Fruit fly (Drosophila melanogaster) whole organism: ENCODE data around the gene CG43231.

ENCODE experiments used
- CG8478 ChIP-seq: fragments of >200 bp; optimal IDR thresholded peaks from 2 replicates; lab custom pipeline; 2018; ENCODE audit warnings: inconsistent platforms
- Dll ChIP-seq: fragments of >200 bp; optimal IDR thresholded peaks from 2 replicates; lab custom pipeline; 2017
- EcR ChIP-seq, 2 experiments: fragments of >200 bp; optimal IDR thresholded peaks; 2 replicates each; lab custom pipeline; 2017; ENCODE audit warnings: missing biosample characterization in 2 of 2, missing genetic modification characterization in 2 of 2, missing genetic modification reagents in 2 of 2
- pan ChIP-seq: fragments of >200 bp; optimal IDR thresholded peaks from 2 replicates; lab custom pipeline; 2017
- psq ChIP-seq: fragments of >200 bp; optimal IDR thresholded peaks from 2 replicates; lab custom pipeline; 2017
- usp ChIP-seq: fragments of >200 bp; optimal IDR thresholded peaks from 2 replicates; lab custom pipeline; 2017; ENCODE audit warnings: missing biosample characterization, missing genetic modification characterization, mixed read lengths

The CG43231 gene

dm6 chr2L:17704381-17704780 is at the start of gene CG43231:
Gene CG43231 (plus strand): TSS chr2L:17704681.
- TF ChIP-seq CG8478 (lab: Kevin White, UChicago) (no peak), EcR (GFP tag; optimal IDR thresholded peaks at IDR 0.05; lab: Kevin White, UChicago) (no peak), usp (GFP tag; lab: Kevin White, UChicago) (no peak), pan (lab: Kevin White, UChicago) (no peak), psq (no peak), Dll (lab: Kevin White, UChicago) (no peak)

DNA sequence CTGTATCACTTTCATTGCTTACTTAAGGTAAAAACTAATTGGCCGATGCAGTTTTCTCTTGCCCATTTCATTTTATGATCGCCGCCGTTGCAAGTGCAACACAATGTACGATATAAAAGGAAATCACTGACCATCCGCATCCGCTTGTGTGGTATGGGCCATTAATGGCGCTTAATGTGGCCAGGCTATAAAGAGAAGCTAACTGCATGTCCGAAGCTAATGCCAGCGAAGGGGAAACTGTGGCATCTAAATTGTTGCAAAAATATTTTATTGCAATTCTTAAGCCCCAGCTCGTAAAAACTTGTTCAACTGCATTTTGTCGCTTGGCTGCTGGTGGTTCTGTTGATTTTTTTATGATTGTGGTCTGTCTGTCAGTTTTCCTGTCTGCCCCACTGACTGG is 33.3 kb upstream of the CG43231 start:
- no peak for TF ChIP-seq CG8478 (lab: Kevin White, UChicago)
- TF ChIP-seq usp (GFP tag; lab: Kevin White, UChicago) = no peak
- no peak for TF ChIP-seq EcR (GFP tag; optimal IDR thresholded peaks at IDR 0.05; lab: Kevin White, UChicago)
- no peak for TF ChIP-seq pan (lab: Kevin White, UChicago)
- no peak for TF ChIP-seq Dll (lab: Kevin White, UChicago)
- TF ChIP-seq psq = no peak

- TF ChIP-seq Dll (lab: Kevin White, UChicago) = no peak
- no peak for TF ChIP-seq EcR (GFP tag; optimal IDR thresholded peaks at IDR 0.05; lab: Kevin White, UChicago)
- no peak for TF ChIP-seq pan (lab: Kevin White, UChicago)
- no peak for TF ChIP-seq usp (GFP tag; lab: Kevin White, UChicago)
- TF ChIP-seq CG8478 (lab: Kevin White, UChicago) = no peak
These were observed 11.2 kb downstream of the CG43231 start for dm6 chr2L:17715564-17716240.

DNA sequence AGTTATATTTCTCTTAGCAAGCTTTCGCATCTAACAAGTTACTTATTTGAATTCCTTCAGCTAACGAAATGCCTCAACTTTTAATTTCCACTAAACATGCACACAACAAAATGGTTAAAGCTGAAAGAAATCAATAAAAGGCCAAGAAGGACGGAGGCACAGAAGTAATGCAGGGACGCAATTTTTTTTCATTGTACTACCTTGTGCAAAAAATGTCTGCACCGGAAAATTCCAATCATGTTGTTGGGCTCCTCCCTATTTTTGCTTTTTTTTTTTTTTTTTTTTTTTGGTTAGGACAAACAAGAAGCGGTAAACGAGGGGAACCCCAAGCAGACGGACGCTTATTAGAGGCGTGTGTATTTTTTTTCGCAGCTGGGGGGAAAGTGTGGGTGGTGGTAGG is 17.0 kb downstream of the CG43231 start:
- TF ChIP-seq EcR (GFP tag; optimal IDR thresholded peaks at IDR 0.05; lab: Kevin White, UChicago) = no peak
- no peak for TF ChIP-seq psq
- TF ChIP-seq usp (GFP tag; lab: Kevin White, UChicago) = no peak
- no peak for TF ChIP-seq Dll (lab: Kevin White, UChicago)
- TF ChIP-seq CG8478 (lab: Kevin White, UChicago) = no peak
- TF ChIP-seq pan (lab: Kevin White, UChicago) = no peak

DNA sequence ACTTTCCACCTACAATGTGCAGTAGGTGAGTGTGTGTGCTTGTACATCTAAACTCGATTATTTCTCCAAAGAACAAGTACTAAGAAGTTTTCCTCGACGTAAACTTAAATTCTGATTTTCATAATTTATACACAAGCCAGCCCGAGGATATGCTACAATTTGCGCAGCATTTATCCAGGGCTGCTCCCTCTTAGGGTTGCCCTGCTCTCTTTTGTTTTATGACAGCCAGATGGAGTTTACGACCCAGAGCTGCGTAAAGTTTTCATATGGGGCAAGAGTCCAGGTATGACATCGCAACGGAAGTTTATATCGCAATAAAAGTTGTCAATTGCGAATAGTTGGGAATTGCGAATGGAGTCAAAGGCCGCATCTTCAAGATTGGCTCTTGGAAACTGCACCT is 30.1 kb downstream of the CG43231 start:
- TF ChIP-seq EcR (GFP tag; optimal IDR thresholded peaks at IDR 0.05; lab: Kevin White, UChicago) = no peak
- no peak for TF ChIP-seq Dll (lab: Kevin White, UChicago)
- no peak for TF ChIP-seq usp (GFP tag; lab: Kevin White, UChicago)
- TF ChIP-seq CG8478 (lab: Kevin White, UChicago) = no peak
- TF ChIP-seq psq = no peak
- TF ChIP-seq pan (lab: Kevin White, UChicago) = no peak

DNA sequence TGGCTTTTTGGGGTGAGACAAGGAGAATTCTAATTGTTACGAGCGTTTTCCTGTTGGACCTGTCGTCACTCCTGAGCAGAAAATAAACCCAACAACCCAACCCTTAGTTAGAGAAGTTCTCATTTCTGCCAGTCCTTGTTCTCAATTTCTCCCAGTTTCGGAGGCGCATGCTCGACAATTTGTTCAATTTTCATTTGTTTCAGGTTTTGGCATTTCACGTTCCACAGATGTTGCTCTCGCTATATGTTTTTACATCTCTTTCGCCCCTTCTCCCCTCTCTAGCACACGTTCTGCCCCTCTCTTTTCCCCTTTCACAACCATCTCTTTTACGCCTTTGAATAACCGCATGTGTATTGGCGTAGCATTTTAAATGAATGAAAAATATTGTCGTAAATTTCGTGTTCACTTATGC is 31.1 kb downstream of the CG43231 start:
- no peak for TF ChIP-seq pan (lab: Kevin White, UChicago)

- TF ChIP-seq Dll (lab: Kevin White, UChicago) (no peak), usp (GFP tag; lab: Kevin White, UChicago) (no peak)
These were observed 34.9 kb downstream of the CG43231 start for dm6 chr2L:17739428-17739827.

- TF ChIP-seq EcR (GFP tag; optimal IDR thresholded peaks at IDR 0.05; lab: Kevin White, UChicago) (no peak), CG8478 (lab: Kevin White, UChicago) (no peak), usp (GFP tag; lab: Kevin White, UChicago) (no peak), psq (no peak), pan (lab: Kevin White, UChicago) (no peak), Dll (lab: Kevin White, UChicago) (no peak)
These were observed 36.0 kb downstream of the CG43231 start for dm6 chr2L:17740417-17740924.

- TF ChIP-seq EcR (GFP tag; optimal IDR thresholded peaks at IDR 0.05; lab: Kevin White, UChicago) = no peak
- no peak for TF ChIP-seq pan (lab: Kevin White, UChicago)
These were observed 36.6 kb downstream of the CG43231 start for dm6 chr2L:17741123-17741522.

- TF ChIP-seq EcR (GFP tag; optimal IDR thresholded peaks at IDR 0.05; lab: Kevin White, UChicago) (no peak), pan (lab: Kevin White, UChicago) (no peak), psq (no peak), CG8478 (lab: Kevin White, UChicago) (no peak), Dll (lab: Kevin White, UChicago) (no peak), usp (GFP tag; lab: Kevin White, UChicago) (no peak)
These were observed 37.0 kb downstream of the CG43231 start for dm6 chr2L:17741527-17741926.

dm6 chr2L:17743735-17744134 is 39.3 kb downstream of the CG43231 start:
- no peak for TF ChIP-seq usp (GFP tag; lab: Kevin White, UChicago)
- no peak for TF ChIP-seq psq
- no peak for TF ChIP-seq EcR (GFP tag; optimal IDR thresholded peaks at IDR 0.05; lab: Kevin White, UChicago)
- no peak for TF ChIP-seq Dll (lab: Kevin White, UChicago)
- no peak for TF ChIP-seq pan (lab: Kevin White, UChicago)
- TF ChIP-seq CG8478 (lab: Kevin White, UChicago) = no peak

- TF ChIP-seq Dll (lab: Kevin White, UChicago) (no peak), EcR (GFP tag; optimal IDR thresholded peaks at IDR 0.05; lab: Kevin White, UChicago) (no peak), psq (no peak), CG8478 (lab: Kevin White, UChicago) (no peak), pan (lab: Kevin White, UChicago) (no peak), usp (GFP tag; lab: Kevin White, UChicago) (no peak)
These were observed 41.0 kb downstream of the CG43231 start for dm6 chr2L:17745472-17745871.
